Fruit fly (Drosophila melanogaster): ENCODE measurements around the gene CG32079.
A peak's percentile ranks its signal among the peaks of the same experiment; 100 is the strongest.

CG32079 gene

dm6 chr3L:11006433-11006832, 18.9 kb upstream of the CG32079 start:
- TF ChIP-seq CG17801 (GFP tag; optimal IDR thresholded peaks at IDR 0.05; ENCODE audit: partially characterized antibody), result no peak

- no peak for TF ChIP-seq CG17801 (GFP tag; optimal IDR thresholded peaks at IDR 0.05; ENCODE audit: partially characterized antibody)
Measured at dm6 chr3L:11007786-11008185, 17.6 kb upstream of the CG32079 start.

dm6 chr3L:11009000-11009794, 16.2 kb upstream of the CG32079 start, which contains the start of gene klu:
klu (minus strand) TSS chr3L:11009188.
- TF ChIP-seq CG17801 (GFP tag; optimal IDR thresholded peaks at IDR 0.05; ENCODE audit: partially characterized antibody), result no peak

- TF ChIP-seq CG17801 (GFP tag; optimal IDR thresholded peaks at IDR 0.05; ENCODE audit: partially characterized antibody), result peak; percentile 80
Measured at dm6 chr3L:11010410-11010827, 14.9 kb upstream of the CG32079 start.

dm6 chr3L:11011610-11012202, 13.7 kb upstream of the CG32079 start:
- no peak for TF ChIP-seq CG17801 (GFP tag; optimal IDR thresholded peaks at IDR 0.05; ENCODE audit: partially characterized antibody)

dm6 chr3L:11015203-11015602, 10.2 kb upstream of the CG32079 start:
- no peak for TF ChIP-seq CG17801 (GFP tag; optimal IDR thresholded peaks at IDR 0.05; ENCODE audit: partially characterized antibody)

dm6 chr3L:11020058-11020457, 5.3 kb upstream of the CG32079 start:
- no peak for TF ChIP-seq CG17801 (GFP tag; optimal IDR thresholded peaks at IDR 0.05; ENCODE audit: partially characterized antibody)

- no peak for TF ChIP-seq CG17801 (GFP tag; optimal IDR thresholded peaks at IDR 0.05; ENCODE audit: partially characterized antibody)
Measured at dm6 chr3L:11021958-11022357, 3.4 kb upstream of the CG32079 start.

dm6 chr3L:11023235-11023634, 2.1 kb upstream of the CG32079 start, which contains the start of gene Fad2:
Fad2 (plus strand) TSS chr3L:11023535.
- TF ChIP-seq CG17801 (GFP tag; optimal IDR thresholded peaks at IDR 0.05; ENCODE audit: partially characterized antibody), result no peak

- no peak for TF ChIP-seq CG17801 (GFP tag; optimal IDR thresholded peaks at IDR 0.05; ENCODE audit: partially characterized antibody)
Measured at dm6 chr3L:11027279-11027678, 1.9 kb downstream of the CG32079 start, which contains the start of gene CG32081. CG32081 (plus strand) TSS chr3L:11027579.

- no peak for TF ChIP-seq CG17801 (GFP tag; optimal IDR thresholded peaks at IDR 0.05; ENCODE audit: partially characterized antibody)
Measured at dm6 chr3L:11031784-11032183, 6.4 kb downstream of the CG32079 start.

dm6 chr3L:11033327-11033975, 8.1 kb downstream of the CG32079 start:
- no peak for TF ChIP-seq CG17801 (GFP tag; optimal IDR thresholded peaks at IDR 0.05; ENCODE audit: partially characterized antibody)

dm6 chr3L:11035039-11035438, 9.7 kb downstream of the CG32079 start:
- no peak for TF ChIP-seq CG17801 (GFP tag; optimal IDR thresholded peaks at IDR 0.05; ENCODE audit: partially characterized antibody)

- TF ChIP-seq CG17801 (GFP tag; optimal IDR thresholded peaks at IDR 0.05; ENCODE audit: partially characterized antibody), result no peak
Measured at dm6 chr3L:11041193-11041592, 15.8 kb downstream of the CG32079 start.

- peak; percentile 31 for TF ChIP-seq CG17801 (GFP tag; optimal IDR thresholded peaks at IDR 0.05; ENCODE audit: partially characterized antibody)
Measured at dm6 chr3L:11043650-11044049, 18.3 kb downstream of the CG32079 start.

dm6 chr3L:11045009-11045408, 19.6 kb downstream of the CG32079 start:
- TF ChIP-seq CG17801 (GFP tag; optimal IDR thresholded peaks at IDR 0.05; ENCODE audit: partially characterized antibody), result no peak

All from ovary, adult (tissue).